Worm (Caenorhabditis elegans) whole organism, early embryonic: ENCODE data around the gene abl-1.

ENCODE experiments used
- B0310.2 ChIP-seq: sonication (generic microtip); optimal IDR thresholded peaks from 2 replicates; lab custom pipeline; 2016; ENCODE audit warnings: mild to moderate bottlenecking, missing genetic modification characterization, missing compliant biosample characterization
- F13C5.2 ChIP-seq: sonication (generic microtip); optimal IDR thresholded peaks from 2 replicates; lab custom pipeline; 2017; ENCODE audit warnings: mild to moderate bottlenecking, missing genetic modification characterization, inconsistent platforms, missing compliant biosample characterization
- ama-1 ChIP-seq: fragments of 150-350 bp; optimal IDR thresholded peaks from 2 replicates; lab custom pipeline; 2014
- ets-7 ChIP-seq: sonication (generic microtip); optimal IDR thresholded peaks from 2 replicates; lab custom pipeline; 2016; ENCODE audit warnings: missing genotype, missing genetic modification characterization, missing compliant biosample characterization
- flt-1 ChIP-seq: fragments of 200-800 bp; sonication (Bioruptor generic); IDR thresholded peaks from 2 replicates; pipeline ENCODE4 v1.3.6; 2022; ENCODE audit warnings: missing genetic modification characterization, missing compliant biosample characterization
- hmbx-1 ChIP-seq: sonication (generic microtip); optimal IDR thresholded peaks from 2 replicates; lab custom pipeline; 2016; ENCODE audit warnings: mild to moderate bottlenecking, missing genetic modification characterization, missing compliant biosample characterization
- hmg-4 ChIP-seq: fragments of 200-800 bp; sonication (Bioruptor generic); optimal IDR thresholded peaks from 2 replicates; lab custom pipeline; 2018; ENCODE audit warnings: mild to moderate bottlenecking, missing genetic modification characterization, missing compliant biosample characterization
- pes-1 ChIP-seq: fragments of 200-800 bp; sonication (Bioruptor generic); IDR thresholded peaks from 2 replicates; pipeline ENCODE4 v1.3.6; 2022; ENCODE audit warnings: missing genetic modification reagents, missing genetic modification characterization, missing compliant biosample characterization
- sea-1 ChIP-seq: fragments of 200-800 bp; sonication (Bioruptor generic); conservative IDR thresholded peaks from 2 replicates; pipeline ENCODE4 v1.3.6; 2022; ENCODE audit warnings: missing genetic modification characterization, missing compliant biosample characterization
- tbx-37 ChIP-seq: fragments of 200-800 bp; sonication (Bioruptor generic); conservative IDR thresholded peaks from 2 replicates; pipeline ENCODE4 v1.3.6; 2022; ENCODE audit warnings: missing genetic modification reagents, missing genetic modification characterization, missing compliant biosample characterization

DNA sequence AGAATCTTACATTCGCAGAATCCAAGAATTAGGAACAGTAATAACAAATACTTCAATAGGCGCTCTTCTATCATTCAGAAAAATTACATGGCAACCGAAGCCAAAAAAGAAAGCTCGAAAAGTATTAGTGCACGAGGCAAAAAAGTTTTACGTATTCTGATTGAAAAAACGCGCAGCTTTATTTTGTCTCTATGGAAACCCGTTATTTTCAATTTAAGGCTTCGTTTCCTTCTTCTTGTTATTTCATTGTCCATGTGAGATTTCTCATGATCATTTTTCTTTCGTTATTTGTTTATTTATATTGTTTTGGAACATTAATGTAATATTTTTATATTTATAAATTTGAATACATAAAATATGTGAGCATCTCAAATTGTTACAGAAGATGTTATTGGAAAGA lies 34.5 kb downstream of the abl-1 start, which contains the start of gene F57C7.4:
- no peak for TF ChIP-seq ama-1 (lab: Kevin White, UChicago)
- TF ChIP-seq ets-7 (tag; lab: Kevin White, UChicago): no peak
- no peak for TF ChIP-seq flt-1
- no peak for TF ChIP-seq tbx-37 (GFP tag; lab: Robert Waterston, UW)
- no peak for TF ChIP-seq pes-1
- no peak for TF ChIP-seq hmg-4 (GFP tag; lab: Kevin White, UChicago)
- no peak for TF ChIP-seq F13C5.2
- no peak for TF ChIP-seq hmbx-1 (tag; lab: Kevin White, UChicago)
- no peak for TF ChIP-seq sea-1
- no peak for TF ChIP-seq B0310.2 (tag; lab: Kevin White, UChicago)
